Fruit fly (Drosophila melanogaster) ovary, adult (tissue): ENCODE data around the gene CG42554.
A peak's percentile ranks its signal among the peaks of the same experiment; 100 is the strongest.

ENCODE experiments used
- CG17801 ChIP-seq: fragments of 200-800 bp; optimal IDR thresholded peaks from 2 replicates; lab custom pipeline; 2019; ENCODE audit warnings: missing biosample characterization, mild to moderate bottlenecking, missing genetic modification characterization, moderate library complexity; ENCODE audit not compliant: partially characterized antibody

CG42554 gene

DNA sequence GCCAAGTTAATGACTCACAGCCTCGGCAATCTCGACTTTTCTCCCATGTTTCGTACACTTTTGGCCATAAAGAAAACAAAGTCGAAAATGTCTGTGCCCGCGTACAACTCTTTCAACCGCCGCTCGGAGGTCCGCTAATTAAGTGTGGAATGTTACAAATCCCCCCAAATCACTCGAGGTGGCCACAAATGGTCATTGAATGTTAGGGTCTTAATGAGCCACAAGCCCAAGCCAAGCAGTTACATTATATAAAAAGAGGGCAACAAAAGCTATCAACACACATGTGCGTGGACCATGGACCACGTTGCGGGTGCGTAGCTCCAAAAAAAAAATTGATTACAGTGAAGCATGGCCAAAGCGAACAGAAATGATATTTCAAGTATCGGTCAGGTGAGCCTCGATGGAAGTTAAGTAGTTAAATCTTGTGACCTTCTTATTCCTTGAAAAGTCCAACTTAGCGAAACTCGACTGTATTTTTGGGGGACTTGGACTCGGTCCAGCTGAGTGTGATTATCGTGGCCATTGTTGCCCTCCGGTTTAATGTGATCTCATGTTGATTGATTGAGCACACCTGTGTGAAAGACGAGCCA lies 16.1 kb upstream of the CG42554 start:
- TF ChIP-seq CG17801 (GFP tag; lab: Kevin White, UChicago): no peak

DNA sequence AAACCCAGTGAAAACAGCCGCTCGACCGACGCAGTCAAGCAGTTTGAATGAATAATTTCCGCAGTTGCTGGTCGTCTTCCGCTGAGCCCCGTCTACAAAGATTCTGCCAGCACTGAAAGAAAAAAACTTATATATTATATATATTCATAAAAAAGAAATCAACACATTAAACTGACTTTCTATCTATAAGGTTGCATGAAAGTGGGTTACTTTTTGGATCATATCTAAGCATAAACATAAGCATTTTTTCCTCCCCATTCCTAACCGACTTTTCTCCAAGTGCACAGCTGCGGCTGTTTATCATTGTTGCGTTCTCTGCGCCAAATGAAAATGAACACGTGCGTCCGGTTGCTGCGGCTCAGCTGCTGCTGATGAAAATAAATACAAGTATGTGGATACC lies 15.2 kb upstream of the CG42554 start:
- peak; percentile 64 for TF ChIP-seq CG17801 (GFP tag; lab: Kevin White, UChicago)

DNA sequence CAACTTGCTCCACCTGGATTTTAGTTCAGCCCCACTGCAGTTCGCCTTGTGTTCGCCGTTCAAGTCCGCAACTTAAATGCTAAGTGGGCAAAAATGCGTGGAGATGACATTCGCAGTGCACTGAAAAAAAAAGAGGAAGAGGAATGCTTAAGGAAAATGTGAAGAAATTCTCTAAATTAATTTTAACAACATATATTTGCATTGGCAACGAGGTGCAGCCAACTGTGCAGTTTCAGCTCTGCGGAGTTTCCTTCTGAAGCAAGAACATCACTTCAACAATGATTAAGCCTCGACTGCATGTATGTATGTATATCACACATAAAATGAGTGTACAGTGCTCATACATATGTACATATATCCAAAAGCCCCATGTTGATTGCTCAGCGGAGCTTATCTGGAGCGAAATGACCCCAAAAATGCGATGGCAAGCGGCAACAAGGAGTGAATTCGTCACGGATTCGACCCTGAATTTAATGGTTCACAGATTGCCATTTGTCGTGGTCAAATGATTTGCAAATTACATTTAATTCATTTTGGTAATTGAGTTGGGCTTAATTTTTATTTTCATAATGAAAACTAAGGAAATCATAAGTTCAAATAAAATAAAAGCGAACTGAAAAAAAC lies 14.4 kb upstream of the CG42554 start:
- TF ChIP-seq CG17801 (GFP tag; lab: Kevin White, UChicago): no peak

DNA sequence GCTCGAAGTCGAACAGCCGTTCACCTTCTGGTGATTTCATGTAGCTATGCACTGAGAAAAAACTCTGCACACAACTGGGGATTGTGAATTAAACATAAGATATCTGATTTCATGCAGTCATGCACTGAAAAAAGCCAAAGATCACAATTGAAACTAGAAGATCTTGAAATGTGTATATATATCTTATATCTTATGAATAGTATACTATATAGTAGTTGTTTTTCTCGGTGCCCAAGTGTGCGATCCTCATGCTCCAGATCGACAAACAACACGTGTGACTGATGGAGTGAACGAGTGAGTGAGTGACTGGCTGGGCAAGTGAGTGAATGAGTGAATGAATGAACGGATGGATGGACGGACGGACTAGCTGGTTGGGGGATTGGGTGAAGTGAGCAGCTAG lies 13.5 kb upstream of the CG42554 start:
- TF ChIP-seq CG17801 (GFP tag; lab: Kevin White, UChicago): no peak

DNA sequence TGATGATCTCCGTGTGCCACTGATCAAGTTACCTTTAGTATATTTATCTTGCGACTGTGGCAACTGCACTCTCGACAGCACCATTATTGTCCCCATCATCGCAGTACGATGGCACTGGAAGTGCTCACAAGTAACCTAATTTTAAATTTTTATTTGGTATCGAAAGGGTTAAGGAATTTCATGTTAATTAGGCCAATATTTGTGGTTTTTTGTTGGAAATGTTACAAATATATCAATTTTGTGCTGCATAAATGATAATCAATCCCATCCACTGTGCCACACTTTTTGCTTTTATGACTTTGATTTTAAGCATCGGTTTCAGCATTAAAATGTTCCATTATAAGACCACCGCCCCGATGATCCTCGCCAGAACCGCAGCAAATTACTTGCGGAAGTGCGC lies 12.9 kb upstream of the CG42554 start:
- TF ChIP-seq CG17801 (GFP tag; lab: Kevin White, UChicago): no peak

DNA sequence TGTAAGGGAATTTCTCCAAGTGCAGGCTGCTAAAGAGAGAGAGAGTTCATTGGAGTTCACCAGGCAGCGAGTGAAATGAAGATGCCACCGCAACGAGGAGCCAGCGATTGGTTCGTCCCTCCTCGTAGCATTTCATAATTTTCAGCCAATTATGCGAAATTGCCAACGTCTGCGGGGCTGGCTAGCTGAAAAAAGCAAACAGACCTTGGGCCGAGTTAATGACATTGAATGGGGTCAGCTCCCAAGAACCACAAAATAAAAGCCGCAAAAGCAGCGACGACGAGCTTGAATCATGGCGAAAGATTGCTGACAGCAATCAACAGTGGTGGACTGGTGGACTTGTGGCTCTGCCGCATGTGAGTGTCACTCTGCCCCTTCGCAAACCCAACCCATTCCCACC lies 11.9 kb upstream of the CG42554 start:
- peak; percentile 8 for TF ChIP-seq CG17801 (GFP tag; lab: Kevin White, UChicago)

DNA sequence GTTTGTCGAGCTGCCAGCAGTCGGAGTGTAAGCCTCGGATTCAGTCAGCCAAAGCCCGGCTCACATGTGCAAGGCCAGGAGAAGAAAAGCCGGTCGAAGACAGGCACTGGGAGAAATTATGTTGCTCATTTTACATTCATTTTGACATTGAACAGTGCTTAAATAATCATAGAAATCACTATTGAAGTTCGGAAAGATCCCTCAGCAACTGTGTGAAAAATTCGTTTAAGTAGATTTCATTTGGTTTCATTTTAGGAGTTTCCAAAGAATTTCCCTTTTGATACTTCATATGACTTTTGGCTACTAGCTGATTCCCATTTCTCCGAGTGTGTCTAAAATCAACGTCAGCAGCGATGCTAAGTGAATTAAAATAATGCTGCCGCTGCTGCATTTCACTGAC lies 11.0 kb upstream of the CG42554 start:
- TF ChIP-seq CG17801 (GFP tag; lab: Kevin White, UChicago): peak; percentile 71

DNA sequence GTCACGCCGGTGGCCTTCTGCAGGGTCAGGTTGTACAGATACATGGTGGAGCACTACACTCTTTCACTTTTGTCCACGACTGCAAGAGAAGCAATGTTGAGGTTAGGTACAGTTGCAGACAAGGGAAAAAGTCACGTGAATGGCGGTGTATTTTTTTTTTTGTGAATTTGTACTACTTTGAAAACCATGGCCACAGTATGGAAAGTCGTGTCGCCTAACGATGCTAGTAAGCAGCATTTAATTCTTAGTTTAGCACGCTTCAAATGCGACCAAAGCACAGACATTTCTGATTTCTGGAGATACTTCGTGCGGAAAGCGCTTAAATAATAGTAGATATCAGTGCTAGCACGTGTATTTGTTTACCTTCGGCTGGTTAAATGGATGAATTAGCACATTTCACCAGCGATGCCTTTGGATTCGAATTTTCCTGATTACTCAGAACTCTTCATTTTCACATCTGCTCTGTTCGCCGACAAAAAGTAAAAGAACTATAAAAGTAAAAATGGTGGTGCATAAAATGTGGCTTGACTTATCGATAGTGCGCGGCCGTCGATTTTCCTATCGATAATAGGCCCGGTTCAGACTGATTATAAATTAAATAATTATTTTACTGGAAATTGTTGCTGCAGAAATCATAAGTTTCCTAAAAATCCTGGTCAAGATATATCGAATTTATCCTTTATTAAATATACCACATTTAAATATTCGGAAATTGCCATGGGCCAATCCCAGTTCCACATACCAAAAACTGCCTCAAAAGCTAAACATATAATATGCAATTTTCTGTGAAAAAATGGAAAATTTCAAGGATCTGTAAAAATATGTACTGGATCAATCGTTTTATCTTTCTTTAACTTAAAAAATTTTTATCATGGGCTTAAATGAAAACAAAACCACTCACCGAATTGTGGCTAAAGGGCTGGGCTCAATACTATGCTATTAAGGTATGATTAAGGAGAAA lies 2.3 kb upstream of the CG42554 start, which contains the start of gene Sf3b3:
Sf3b3 (minus strand) TSS at position 489 of the 961 bp plus-strand sequence.
- peak; percentile 61 for TF ChIP-seq CG17801 (GFP tag; lab: Kevin White, UChicago)

DNA sequence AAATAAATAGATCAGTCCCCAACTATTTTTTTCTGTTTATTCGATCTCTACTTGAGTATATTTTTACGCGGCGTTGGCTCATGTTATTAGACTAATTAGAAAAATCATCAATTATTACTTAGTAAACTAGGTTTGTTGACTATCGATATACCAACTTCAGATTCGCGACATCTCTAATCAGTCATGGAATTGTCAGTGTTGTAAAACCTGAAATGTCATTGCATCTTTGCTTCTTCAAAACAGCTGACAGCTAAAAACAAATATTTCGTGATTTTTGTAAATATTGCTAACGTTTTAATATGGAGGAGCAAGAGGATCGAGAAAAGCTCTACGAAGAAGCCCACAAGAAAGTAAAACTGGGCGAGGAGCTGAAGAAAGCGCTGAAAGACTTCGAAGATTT lies 1.6 kb upstream of the CG42554 start, which contains the start of gene CG42553:
CG42553 (plus strand) TSS at position 216 of the 400 bp plus-strand sequence.
- TF ChIP-seq CG17801 (GFP tag; lab: Kevin White, UChicago): no peak

DNA sequence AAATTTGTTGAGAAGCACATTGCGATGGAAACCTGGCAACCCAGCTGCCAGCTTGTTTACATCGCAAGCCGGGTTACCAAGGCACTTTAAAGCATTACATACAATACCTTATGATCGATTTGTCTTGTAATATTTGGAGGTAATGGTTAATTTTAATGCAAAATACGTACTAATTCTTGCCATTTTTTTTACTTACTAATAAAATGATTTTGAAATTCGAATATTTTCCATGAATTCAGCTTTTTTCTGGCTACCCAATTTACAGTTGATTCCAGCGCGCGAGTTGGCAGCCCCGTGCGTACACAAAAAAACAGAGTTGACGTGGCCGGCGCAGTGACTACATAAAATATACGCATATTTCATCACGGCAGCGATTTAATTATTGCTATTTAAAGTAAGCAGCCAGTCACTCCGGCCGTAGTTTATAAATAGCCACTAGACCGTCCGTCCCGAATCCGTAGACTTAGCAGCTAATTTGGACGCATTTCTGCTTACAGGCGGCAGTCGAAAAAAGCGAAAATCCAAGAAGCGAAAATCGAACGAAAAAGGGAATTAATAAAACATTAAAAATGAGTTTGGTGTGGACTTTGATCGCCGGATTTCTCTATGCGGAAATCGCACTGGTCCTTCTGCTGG lies 2.2 kb downstream of the CG42554 start, which contains the start of the genes CG13901 and CG13887:
CG13901 (minus strand) TSS at position 270 of the 636 bp plus-strand sequence.
CG13887 (plus strand) TSS at position 310 of the 636 bp plus-strand sequence.
- TF ChIP-seq CG17801 (GFP tag; lab: Kevin White, UChicago): peak; percentile 93

DNA sequence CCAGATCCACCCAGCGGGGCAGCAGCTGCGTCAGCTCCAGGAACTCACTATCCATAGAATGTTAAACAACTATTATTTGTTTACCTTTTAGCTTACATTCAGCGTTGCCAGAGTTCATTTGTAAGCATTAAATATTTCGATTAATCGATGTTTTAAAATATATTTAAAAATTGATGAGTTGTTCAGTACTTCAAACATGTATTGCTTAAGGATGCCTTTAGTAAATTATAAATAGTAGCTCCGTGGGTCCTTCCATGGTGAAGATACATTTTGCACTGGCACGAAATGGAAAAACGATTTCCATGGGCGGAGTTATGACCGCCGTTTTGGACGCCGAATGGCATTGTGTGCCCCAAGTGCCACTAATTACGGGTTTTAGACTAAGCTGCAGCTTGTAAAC lies 5.8 kb downstream of the CG42554 start, which contains the start of the genes JMJD5 and Gr61a:
JMJD5 (minus strand) TSS at position 101 of the 400 bp plus-strand sequence.
Gr61a (plus strand) TSS at position 192 of the 400 bp plus-strand sequence.
- TF ChIP-seq CG17801 (GFP tag; lab: Kevin White, UChicago): no peak

DNA sequence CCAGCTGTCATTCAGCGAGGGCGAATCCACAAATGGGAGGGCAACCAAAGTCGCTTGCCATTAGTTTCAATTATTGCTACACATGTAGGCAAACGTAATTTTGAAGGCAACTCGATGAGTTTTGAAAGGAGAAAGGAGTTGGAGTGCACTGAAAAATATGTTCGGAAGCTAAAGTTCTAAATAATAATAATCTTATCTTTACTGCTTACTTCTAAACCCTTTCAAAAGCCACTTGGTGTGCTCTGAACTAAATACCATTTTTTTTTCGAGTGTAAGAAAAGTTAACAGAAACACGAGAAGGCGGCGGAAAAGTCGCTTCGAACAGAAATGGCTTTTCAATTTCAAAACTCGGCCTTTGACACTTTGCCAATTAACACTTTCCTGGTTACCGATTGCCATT lies 8.1 kb downstream of the CG42554 start, which contains the start of gene Cep290:
Cep290 (plus strand) TSS at position 301 of the 400 bp plus-strand sequence.
- no peak for TF ChIP-seq CG17801 (GFP tag; lab: Kevin White, UChicago)

DNA sequence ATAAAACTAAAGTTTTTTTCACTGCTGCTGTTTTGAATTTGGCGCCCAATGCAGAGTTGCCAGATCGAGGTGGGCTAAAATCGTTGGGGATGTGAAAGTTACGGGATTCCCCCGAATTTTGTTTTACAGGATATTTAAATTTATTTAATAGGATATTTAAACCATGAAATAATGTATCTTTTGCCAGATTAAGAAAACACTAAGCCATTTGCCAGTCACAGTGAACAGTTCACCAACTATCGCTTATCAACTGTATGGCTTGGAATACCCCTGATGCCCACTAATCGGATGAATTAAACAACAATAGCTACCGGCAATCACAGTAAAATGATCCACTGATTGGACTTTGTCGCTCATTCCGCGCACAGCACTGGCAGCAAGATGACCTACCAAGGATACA lies 15.6 kb downstream of the CG42554 start, which contains the start of gene Dci:
Dci (plus strand) TSS at position 286 of the 400 bp plus-strand sequence.
- TF ChIP-seq CG17801 (GFP tag; lab: Kevin White, UChicago): peak; percentile 33

DNA sequence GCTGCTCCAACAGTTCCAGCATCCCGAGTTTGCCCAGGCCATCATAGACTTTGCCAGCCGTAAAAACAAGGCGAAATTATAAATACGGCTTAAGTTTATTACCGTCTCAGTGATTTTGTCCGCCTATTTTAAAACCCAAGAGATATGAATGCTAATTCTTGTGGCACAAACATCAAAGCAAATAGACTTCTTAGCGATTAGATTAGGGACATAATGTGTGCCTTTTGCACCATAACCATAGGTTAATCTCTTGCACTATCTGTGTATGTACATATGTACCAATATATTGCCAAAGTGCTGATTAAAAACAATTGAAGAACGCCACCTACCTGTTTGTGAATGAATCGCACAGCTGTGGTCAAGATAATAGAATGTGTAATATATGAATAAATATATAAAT lies 16.8 kb downstream of the CG42554 start:
- no peak for TF ChIP-seq CG17801 (GFP tag; lab: Kevin White, UChicago)
